Worm (Caenorhabditis elegans): ENCODE measurements around the gene gmeb-3.

Gene gmeb-3

ce11 chrIII:3790855-3791254 lies 22.6 kb downstream of the gmeb-3 start:
- TF ChIP-seq pag-3 (tag; optimal IDR thresholded peaks at IDR 0.05; ENCODE audit: borderline replicate concordance, insufficient read depth) (no peak), lin-35 (GFP tag; optimal IDR thresholded peaks at IDR 0.05) (peak; percentile 17 to 38), dpl-1 (GFP tag; optimal IDR thresholded peaks at IDR 0.05) (peak in 2 of 3 experiments; percentile 50 to 67), efl-1 (optimal IDR thresholded peaks at IDR 0.05) (peak in 1 of 2 experiments; percentile 34), efl-1 (GFP tag; optimal IDR thresholded peaks at IDR 0.05 in 1 of 2) (peak; percentile 71 to 83)

- TF ChIP-seq ceh-90 (tag; optimal IDR thresholded peaks at IDR 0.05): no peak
- TF ChIP-seq nhr-85 (tag): peak; percentile 45
These were observed 27.6 kb downstream of the gmeb-3 start for ce11 chrIII:3795933-3796332.

- TF ChIP-seq elt-2 (tag; optimal IDR thresholded peaks at IDR 0.05): peak; percentile 7
- TF ChIP-seq ztf-4 (tag; optimal IDR thresholded peaks at IDR 0.05): peak; percentile 41
- TF ChIP-seq nhr-77 (tag; optimal IDR thresholded peaks at IDR 0.05): no peak
- TF ChIP-seq nhr-85 (tag): peak; percentile 94
- TF ChIP-seq rnt-1 (tag; optimal IDR thresholded peaks at IDR 0.05): peak; percentile 33
- peak in 1 of 2 experiments; percentile 74 for TF ChIP-seq mdl-1 (tag; optimal IDR thresholded peaks at IDR 0.05)
- TF ChIP-seq vab-15 (tag; optimal IDR thresholded peaks at IDR 0.05): no peak
- peak; percentile 22; the same call in 1 of the 2 replicates for TF ChIP-seq nhr-19 (GFP tag; conservative IDR thresholded peaks at IDR 0.05)
- peak; percentile 12 for TF ChIP-seq xbp-1 (tag; optimal IDR thresholded peaks at IDR 0.05)
- no peak for TF ChIP-seq swsn-7 (tag; optimal IDR thresholded peaks at IDR 0.05)
- TF ChIP-seq nhr-20 (tag; optimal IDR thresholded peaks at IDR 0.05): peak; percentile 53
- peak; percentile 9 for TF ChIP-seq nhr-47 (tag; optimal IDR thresholded peaks at IDR 0.05)
- TF ChIP-seq nhr-71 (tag; optimal IDR thresholded peaks at IDR 0.05): peak; percentile 60
- TF ChIP-seq mep-1 (tag; optimal IDR thresholded peaks at IDR 0.05): peak; percentile 48
- TF ChIP-seq C16A3.4 (tag; optimal IDR thresholded peaks at IDR 0.05): peak; percentile 21
- TF ChIP-seq elt-3 (tag; optimal IDR thresholded peaks at IDR 0.05): peak in 2 of 6 experiments; percentile 1 to 20
- TF ChIP-seq dpl-1 (GFP tag; optimal IDR thresholded peaks at IDR 0.05): peak in 1 of 3 experiments; percentile 30
- TF ChIP-seq fkh-4 (tag; optimal IDR thresholded peaks at IDR 0.05; ENCODE audit: borderline replicate concordance): no peak
- TF ChIP-seq lin-14 (GFP tag; optimal IDR thresholded peaks at IDR 0.05): peak; percentile 70
- TF ChIP-seq grh-1 (GFP tag; IDR thresholded peaks at IDR 0.05): peak; percentile 24; the same call in 1 of the 2 replicates
- peak in 1 of 2 experiments; percentile 11 for TF ChIP-seq efl-1 (optimal IDR thresholded peaks at IDR 0.05)
- TF ChIP-seq efl-1 (GFP tag; optimal IDR thresholded peaks at IDR 0.05 in 1 of 2): peak in 1 of 2 experiments; percentile 80
- TF ChIP-seq nhr-84 (tag; optimal IDR thresholded peaks at IDR 0.05): no peak
- TF ChIP-seq unc-130 (tag; optimal IDR thresholded peaks at IDR 0.05): peak; percentile 80
- peak; percentile 41 for TF ChIP-seq nhr-90 (tag; optimal IDR thresholded peaks at IDR 0.05; ENCODE audit: poor library complexity)
- peak; percentile 98 for TF ChIP-seq blmp-1 (tag; optimal IDR thresholded peaks at IDR 0.05)
- TF ChIP-seq lin-35 (GFP tag; optimal IDR thresholded peaks at IDR 0.05): peak in 1 of 2 experiments; percentile 38
- peak in 1 of 2 experiments; percentile 38 for TF ChIP-seq lsy-2 (tag; optimal IDR thresholded peaks at IDR 0.05)
- peak; percentile 49 for TF ChIP-seq snu-23 (GFP tag; optimal IDR thresholded peaks at IDR 0.05)
- TF ChIP-seq fos-1 (tag; optimal IDR thresholded peaks at IDR 0.05): no peak
These were observed 29.1 kb downstream of the gmeb-3 start for ce11 chrIII:3797180-3798026.

ce11 chrIII:3798416-3798815 lies 30.1 kb downstream of the gmeb-3 start:
- TF ChIP-seq unc-86 (tag; optimal IDR thresholded peaks at IDR 0.05) (no peak), nhr-19 (GFP tag; conservative IDR thresholded peaks at IDR 0.05) (no peak), pqm-1 (tag; optimal IDR thresholded peaks at IDR 0.05) (no peak), ceh-8 (GFP tag; optimal IDR thresholded peaks at IDR 0.05) (no peak), C04F5.9 (tag; optimal IDR thresholded peaks at IDR 0.05) (no peak), ets-5 (GFP tag; IDR thresholded peaks at IDR 0.05) (no peak), ztf-11 (tag; optimal IDR thresholded peaks at IDR 0.05) (no peak), tbx-2 (tag; optimal IDR thresholded peaks at IDR 0.05) (no peak), efl-3 (GFP tag; optimal IDR thresholded peaks at IDR 0.05) (no peak), dsc-1 (tag; optimal IDR thresholded peaks at IDR 0.05) (no peak), skn-1 (tag; optimal IDR thresholded peaks at IDR 0.05) (no peak), nhr-20 (tag; optimal IDR thresholded peaks at IDR 0.05) (no peak), mdl-1 (tag; optimal IDR thresholded peaks at IDR 0.05) (no peak), alr-1 (tag; optimal IDR thresholded peaks at IDR 0.05; ENCODE audit: borderline replicate concordance) (no peak), xbp-1 (tag; optimal IDR thresholded peaks at IDR 0.05) (no peak), lin-35 (GFP tag; optimal IDR thresholded peaks at IDR 0.05) (no peak), ceh-63 (GFP tag; optimal IDR thresholded peaks at IDR 0.05) (no peak), hlh-4 (tag; optimal IDR thresholded peaks at IDR 0.05) (no peak), tlp-1 (tag; optimal IDR thresholded peaks at IDR 0.05) (no peak)
